Worm (Caenorhabditis elegans) whole organism, mixed stage, embryonic: Measurements from ENCODE around the gene T04F3.5.

Experiments
- elt-1 ChIP-seq: sonication (generic microtip); optimal IDR thresholded peaks from 2 replicates; lab custom pipeline; 2017; ENCODE audit warnings: missing genetic modification characterization, mild to moderate bottlenecking, missing compliant biosample characterization, antibody characterized with exemption, moderate library complexity, borderline replicate concordance; ENCODE audit not compliant: insufficient read depth
- lin-13 ChIP-seq: fragments of 150-350 bp; optimal IDR thresholded peaks from 2 replicates; lab custom pipeline; 2014; ENCODE audit warnings: missing biosample characterization, missing genetic modification characterization
- mep-1 ChIP-seq: fragments of 150-350 bp; optimal IDR thresholded peaks from 2 replicates; lab custom pipeline; 2017; ENCODE audit warnings: missing biosample characterization, missing genetic modification reagents, missing genetic modification characterization, inconsistent platforms
- nhr-76 ChIP-seq: sonication (generic microtip); optimal IDR thresholded peaks from 2 replicates; lab custom pipeline; 2017; ENCODE audit warnings: missing biosample characterization, missing genetic modification characterization
- tbx-8 ChIP-seq: fragments of 200-800 bp; sonication (Bioruptor generic); optimal IDR thresholded peaks from 2 replicates; lab custom pipeline; 2018; ENCODE audit warnings: mild to moderate bottlenecking, missing genetic modification characterization, moderate library complexity, missing compliant biosample characterization
- unc-39 ChIP-seq: fragments of 150-350 bp; optimal IDR thresholded peaks from 2 replicates; lab custom pipeline; 2014; ENCODE audit warnings: missing biosample characterization, missing genetic modification characterization

DNA sequence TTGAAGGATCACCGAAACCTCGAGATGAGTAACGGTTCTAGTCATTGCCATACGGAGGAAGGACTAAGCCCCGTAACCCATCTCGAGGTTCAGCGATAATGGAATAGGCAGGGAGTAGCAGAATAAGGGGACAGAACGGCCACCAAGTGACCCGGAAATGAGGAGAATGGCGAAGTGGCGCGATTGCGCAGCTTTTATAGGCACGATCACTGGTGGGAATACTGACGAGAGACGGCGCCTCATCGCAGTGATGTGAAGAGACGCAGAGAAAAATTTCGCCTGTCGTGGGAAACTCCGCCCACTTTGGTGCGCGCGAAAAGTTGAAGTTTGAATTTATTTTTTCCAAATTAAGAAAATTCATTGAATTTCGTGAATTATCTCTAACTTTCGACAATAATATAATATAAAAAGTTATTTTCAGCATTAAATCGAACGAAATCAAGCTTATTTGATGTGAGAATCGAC, 9.6 kb downstream of the T04F3.5 start, which contains the start of gene F55A11.4:
- no peak for TF ChIP-seq lin-13 (tag; lab: Kevin White, UChicago)
- TF ChIP-seq mep-1 (tag; lab: Kevin White, UChicago): no peak
- no peak for TF ChIP-seq nhr-76
- TF ChIP-seq unc-39 (tag; lab: Kevin White, UChicago): no peak
- no peak for TF ChIP-seq elt-1 (tag; lab: Kevin White, UChicago)
- no peak for TF ChIP-seq tbx-8 (GFP tag; lab: Kevin White, UChicago)
